Worm (Caenorhabditis elegans) whole organism, mixed stage, embryonic: Measurements from ENCODE around the gene gst-17.

Source experiments
- M03D4.4 ChIP-seq: sonication (generic microtip); optimal IDR thresholded peaks from 2 replicates; lab custom pipeline; 2017; ENCODE audit warnings: mild to moderate bottlenecking, missing genetic modification characterization, missing compliant biosample characterization
- bed-3 ChIP-seq: fragments of 200-800 bp; sonication (Bioruptor generic); optimal IDR thresholded peaks from 3 replicates; lab custom pipeline; 2018; ENCODE audit warnings: mild to moderate bottlenecking, missing genetic modification characterization, moderate library complexity, missing compliant biosample characterization
- blmp-1 ChIP-seq: fragments of 150-350 bp; optimal IDR thresholded peaks from 2 replicates; lab custom pipeline; 2014; ENCODE audit warnings: missing biosample characterization, missing genetic modification characterization
- ceh-39 ChIP-seq: fragments of 150-350 bp; optimal IDR thresholded peaks from 2 replicates; lab custom pipeline; 2014; ENCODE audit warnings: missing biosample characterization, missing genetic modification characterization
- ceh-43 ChIP-seq: fragments of 200-800 bp; sonication (Bioruptor generic); optimal IDR thresholded peaks from 2 replicates; lab custom pipeline; 2018; ENCODE audit warnings: mild to moderate bottlenecking, missing genetic modification characterization, moderate library complexity, missing compliant biosample characterization
- ceh-83 ChIP-seq: fragments of 200-800 bp; sonication (Bioruptor generic); optimal IDR thresholded peaks from 2 replicates; lab custom pipeline; 2018; ENCODE audit warnings: mild to moderate bottlenecking, missing genetic modification characterization, missing compliant biosample characterization
- ces-1 ChIP-seq: fragments of 150-350 bp; optimal IDR thresholded peaks from 2 replicates; lab custom pipeline; 2014; ENCODE audit warnings: missing biosample characterization, missing genetic modification reagents, missing genetic modification characterization
- cnd-1 ChIP-seq: fragments of 200-800 bp; sonication (Bioruptor generic); optimal IDR thresholded peaks from 2 replicates; lab custom pipeline; 2018; ENCODE audit warnings: mild to moderate bottlenecking, missing genetic modification characterization, missing compliant biosample characterization
- drap-1 ChIP-seq: fragments of 200-800 bp; sonication (Bioruptor generic); optimal IDR thresholded peaks from 3 replicates; lab custom pipeline; 2018; ENCODE audit warnings: mild to moderate bottlenecking, missing genetic modification characterization, missing compliant biosample characterization
- elt-1 ChIP-seq: sonication (generic microtip); optimal IDR thresholded peaks from 2 replicates; lab custom pipeline; 2017; ENCODE audit warnings: missing genetic modification characterization, mild to moderate bottlenecking, missing compliant biosample characterization, antibody characterized with exemption, moderate library complexity, borderline replicate concordance; ENCODE audit not compliant: insufficient read depth
- elt-3 ChIP-seq: fragments of 150-350 bp; optimal IDR thresholded peaks from 2 replicates; lab custom pipeline; 2014; ENCODE audit warnings: missing biosample characterization, missing genetic modification characterization
- flh-1 ChIP-seq: fragments of 200-800 bp; sonication (Bioruptor generic); optimal IDR thresholded peaks from 2 replicates; lab custom pipeline; 2018; ENCODE audit warnings: mild to moderate bottlenecking, missing genetic modification characterization, moderate library complexity, missing compliant biosample characterization
- ham-2 ChIP-seq: fragments of 200-800 bp; sonication (Bioruptor generic); optimal IDR thresholded peaks from 2 replicates; lab custom pipeline; 2018; ENCODE audit warnings: mild to moderate bottlenecking, missing genetic modification characterization, missing compliant biosample characterization
- hlh-1 ChIP-seq: fragments of 150-350 bp; optimal IDR thresholded peaks from 2 replicates; lab custom pipeline; 2014; ENCODE audit warnings: missing biosample characterization, missing genetic modification reagents, missing genetic modification characterization
- lin-32 ChIP-seq: fragments of 200-800 bp; sonication (Bioruptor generic); optimal IDR thresholded peaks from 2 replicates; lab custom pipeline; 2018; ENCODE audit warnings: mild to moderate bottlenecking, missing genetic modification characterization, missing compliant biosample characterization
- lsy-2 ChIP-seq: fragments of 150-350 bp; optimal IDR thresholded peaks from 2 replicates; lab custom pipeline; 2014; ENCODE audit warnings: missing biosample characterization, missing genetic modification characterization
- mab-5 ChIP-seq: fragments of 150-350 bp; optimal IDR thresholded peaks from 2 replicates; lab custom pipeline; 2014; ENCODE audit warnings: missing biosample characterization, missing genetic modification characterization
- mep-1 ChIP-seq: fragments of 150-350 bp; optimal IDR thresholded peaks from 2 replicates; lab custom pipeline; 2017; ENCODE audit warnings: missing biosample characterization, missing genetic modification reagents, missing genetic modification characterization, inconsistent platforms
- mls-2 ChIP-seq: sonication (generic microtip); optimal IDR thresholded peaks from 2 replicates; lab custom pipeline; 2016; ENCODE audit warnings: mild to moderate bottlenecking, missing genetic modification characterization, moderate library complexity, missing compliant biosample characterization
- nhr-12 ChIP-seq: fragments of 150-350 bp; optimal IDR thresholded peaks from 2 replicates; lab custom pipeline; 2014; ENCODE audit warnings: missing biosample characterization, missing genetic modification characterization
- nhr-237 ChIP-seq: fragments of 150-350 bp; optimal IDR thresholded peaks from 2 replicates; lab custom pipeline; 2014; ENCODE audit warnings: missing biosample characterization, missing genetic modification characterization
- nhr-28 ChIP-seq: fragments of 150-350 bp; optimal IDR thresholded peaks from 2 replicates; lab custom pipeline; 2014; ENCODE audit warnings: missing biosample characterization, missing genetic modification characterization
- pha-4 ChIP-seq: fragments of 150-350 bp; optimal IDR thresholded peaks from 2 replicates; lab custom pipeline; 2018; ENCODE audit warnings: missing biosample characterization, missing genetic modification reagents, missing genetic modification characterization
- sem-2 ChIP-seq: fragments of 200-800 bp; sonication (Bioruptor generic); optimal IDR thresholded peaks from 2 replicates; lab custom pipeline; 2018; ENCODE audit warnings: mild to moderate bottlenecking, missing genetic modification characterization, missing compliant biosample characterization
- sptf-1 ChIP-seq: sonication (generic microtip); optimal IDR thresholded peaks from 2 replicates; lab custom pipeline; 2017; ENCODE audit warnings: mild to moderate bottlenecking, missing genetic modification characterization, moderate library complexity, missing compliant biosample characterization
- tbx-8 ChIP-seq: fragments of 200-800 bp; sonication (Bioruptor generic); optimal IDR thresholded peaks from 2 replicates; lab custom pipeline; 2018; ENCODE audit warnings: mild to moderate bottlenecking, missing genetic modification characterization, moderate library complexity, missing compliant biosample characterization
- unc-120 ChIP-seq: sonication (generic microtip); optimal IDR thresholded peaks from 2 replicates; lab custom pipeline; 2017; ENCODE audit warnings: missing genetic modification characterization, missing compliant biosample characterization; ENCODE audit not compliant: poor library complexity, severe bottlenecking
- unc-62 ChIP-seq: fragments of 150-350 bp; optimal IDR thresholded peaks from 2 replicates; lab custom pipeline; 2014; ENCODE audit warnings: missing biosample characterization, missing genetic modification reagents, missing genetic modification characterization
- ztf-11 ChIP-seq: fragments of 150-350 bp; optimal IDR thresholded peaks from 2 replicates; lab custom pipeline; 2014; ENCODE audit warnings: missing biosample characterization, missing genetic modification characterization

Gene gst-17

DNA sequence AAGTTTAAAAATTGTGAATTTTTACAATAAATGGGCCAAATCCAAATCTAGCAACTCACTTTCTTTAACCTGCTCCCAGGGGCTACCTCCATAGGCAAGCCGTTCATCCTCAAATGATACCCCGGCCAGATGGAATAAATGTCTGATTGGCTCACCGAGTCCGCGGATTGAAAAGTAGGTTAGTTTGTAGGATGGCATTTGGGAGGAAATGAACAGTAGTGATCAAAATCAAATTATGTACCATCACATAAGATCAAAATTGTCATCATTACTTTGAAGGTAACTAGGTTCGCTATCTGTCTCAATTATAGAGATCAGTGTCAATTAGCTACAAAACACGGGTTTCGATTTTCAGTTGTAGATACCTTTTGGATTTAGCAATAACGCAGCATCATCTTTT, at the start of gene gst-17, which contains the start of gene gst-18:
TSS of gene gst-17 (minus strand) at position 101 of the 400 bp plus-strand sequence.
TSS of gene gst-18 (minus strand) at position 198 of the 400 bp plus-strand sequence.
- TF ChIP-seq nhr-12 (no peak), bed-3 (GFP tag; lab: Kevin White, UChicago) (no peak), flh-1 (no peak), cnd-1 (tag; lab: Kevin White, UChicago) (no peak), sem-2 (GFP tag; lab: Kevin White, UChicago) (no peak), mls-2 (tag; lab: Kevin White, UChicago) (no peak), nhr-237 (no peak), sptf-1 (tag; lab: Kevin White, UChicago) (no peak), ham-2 (no peak)

DNA sequence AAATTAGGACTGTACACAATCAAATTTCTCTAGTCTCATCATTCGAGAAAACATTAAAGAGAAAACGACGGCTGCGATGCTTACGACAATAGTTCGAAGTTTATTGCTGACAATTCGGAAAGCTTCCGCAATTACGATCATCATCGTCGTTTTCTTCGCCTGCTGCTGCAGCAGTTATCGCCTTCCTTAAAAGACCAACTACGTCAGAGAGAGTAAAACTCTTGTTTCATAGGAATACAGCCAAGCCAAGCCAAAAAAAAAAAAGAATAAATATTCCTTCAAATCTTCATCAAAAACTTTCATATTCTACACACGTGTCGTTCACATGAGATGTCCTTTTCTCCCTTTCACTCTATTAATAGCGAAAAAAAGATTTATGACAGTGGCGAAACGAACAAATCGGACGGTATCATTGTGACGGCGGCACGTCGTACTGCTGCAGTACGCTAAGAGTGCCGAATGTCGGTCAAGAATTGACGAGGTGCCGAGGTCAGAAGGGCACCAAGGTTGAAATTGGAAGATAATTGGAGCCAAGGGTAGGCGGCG, 49.3 kb upstream of the gst-17 start:
- TF ChIP-seq ztf-11 (tag; lab: Kevin White, UChicago) = no peak
- TF ChIP-seq blmp-1 (tag; lab: Kevin White, UChicago) = peak; percentile 38
- no peak for TF ChIP-seq ceh-39

DNA sequence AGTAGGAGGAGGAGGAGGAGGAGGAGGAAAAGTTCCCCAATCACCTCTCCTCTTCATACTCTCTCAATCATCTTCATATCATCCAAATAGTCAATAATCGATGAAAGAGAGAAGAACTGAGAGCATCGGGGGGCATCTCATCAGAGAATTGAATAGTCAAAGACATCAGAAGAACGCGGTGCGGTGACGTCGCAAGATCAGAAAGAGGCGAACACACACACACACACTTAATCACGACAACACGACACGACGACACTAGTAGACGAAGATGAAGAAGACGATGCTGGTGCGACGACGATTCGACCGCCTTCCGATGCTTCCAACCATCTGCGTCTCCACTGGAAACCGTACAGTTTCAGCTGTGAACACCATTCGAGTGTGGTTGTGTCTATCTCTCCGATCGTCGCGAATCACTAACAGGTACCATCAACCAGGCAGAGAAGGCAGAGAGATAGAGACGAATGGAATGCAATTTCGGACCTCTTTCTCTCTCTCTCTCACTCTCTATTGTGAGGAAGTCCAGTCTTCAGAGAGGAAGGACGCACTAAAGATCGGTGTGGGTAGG, 48.0 kb upstream of the gst-17 start:
- TF ChIP-seq elt-3 (tag; lab: Kevin White, UChicago) (no peak), unc-62 (no peak), lin-32 (no peak), ztf-11 (tag; lab: Kevin White, UChicago) (no peak), M03D4.4 (no peak), nhr-237 (no peak), pha-4 (tag; lab: Kevin White, UChicago) (no peak), sptf-1 (tag; lab: Kevin White, UChicago) (no peak), lsy-2 (tag; lab: Kevin White, UChicago) (no peak), drap-1 (GFP tag; lab: Kevin White, UChicago) (no peak), sem-2 (GFP tag; lab: Kevin White, UChicago) (no peak), cnd-1 (tag; lab: Kevin White, UChicago) (no peak), unc-120 (tag; lab: Kevin White, UChicago) (no peak), ceh-39 (no peak)

DNA sequence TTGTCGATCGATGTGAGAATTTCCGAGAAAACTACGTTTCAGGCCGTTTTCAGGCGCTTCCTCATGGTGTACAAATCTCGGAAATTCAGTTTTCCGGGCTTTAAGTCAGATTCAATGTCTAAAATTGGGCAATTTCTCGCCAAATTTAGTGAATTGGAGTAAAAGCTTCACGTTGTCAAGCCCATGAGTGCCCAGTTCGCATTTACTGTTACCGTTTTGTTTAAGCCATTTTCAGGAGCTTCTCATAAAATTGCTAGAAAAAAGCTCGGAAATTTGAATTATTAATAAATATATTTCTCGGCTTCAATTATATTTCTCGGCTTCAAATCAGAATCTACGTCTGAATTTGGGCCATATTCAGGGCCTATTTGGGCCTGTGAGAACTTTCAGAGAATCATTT, 47.3 kb upstream of the gst-17 start:
- TF ChIP-seq M03D4.4 (no peak), mep-1 (tag; lab: Kevin White, UChicago) (no peak), nhr-28 (no peak), flh-1 (no peak), sptf-1 (tag; lab: Kevin White, UChicago) (no peak), elt-1 (tag; lab: Kevin White, UChicago) (no peak), ces-1 (no peak), unc-62 (no peak), mab-5 (tag; lab: Kevin White, UChicago) (no peak), bed-3 (GFP tag; lab: Kevin White, UChicago) (no peak), unc-120 (tag; lab: Kevin White, UChicago) (no peak), nhr-12 (no peak), blmp-1 (tag; lab: Kevin White, UChicago) (no peak), tbx-8 (GFP tag; lab: Kevin White, UChicago) (no peak), sem-2 (GFP tag; lab: Kevin White, UChicago) (no peak)

DNA sequence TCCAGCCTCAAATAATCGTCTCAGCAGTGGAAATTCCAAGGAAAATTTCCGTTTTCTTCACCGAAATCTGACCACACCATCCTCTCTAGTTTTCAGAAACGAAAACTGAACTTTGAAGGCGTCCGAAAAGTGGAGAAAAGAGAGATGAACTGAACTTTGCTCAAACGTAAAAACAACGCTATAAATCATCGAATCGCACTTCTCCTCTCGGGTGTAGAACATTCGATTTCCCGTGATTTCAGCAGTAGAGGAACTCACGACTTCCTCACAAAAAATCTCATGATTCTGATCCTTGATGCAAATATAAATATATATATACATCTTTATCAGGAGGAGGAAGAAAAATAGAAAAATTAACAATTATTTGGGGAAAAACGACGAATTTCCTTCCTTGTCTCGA, 44.6 kb upstream of the gst-17 start:
- TF ChIP-seq ceh-43 (GFP tag; lab: Kevin White, UChicago) (no peak), hlh-1 (tag; lab: Kevin White, UChicago) (no peak), sem-2 (GFP tag; lab: Kevin White, UChicago) (no peak), nhr-28 (no peak), unc-120 (tag; lab: Kevin White, UChicago) (no peak), tbx-8 (GFP tag; lab: Kevin White, UChicago) (no peak), bed-3 (GFP tag; lab: Kevin White, UChicago) (no peak), pha-4 (tag; lab: Kevin White, UChicago) (no peak), ceh-83 (GFP tag; lab: Kevin White, UChicago) (no peak), mab-5 (tag; lab: Kevin White, UChicago) (no peak)
